Fruit fly (Drosophila melanogaster) whole organism, embryonic: ENCODE data around the gene Drice.

Source experiments
- B-H1 ChIP-seq: fragments of 200-800 bp; sonication (Bioruptor generic); IDR thresholded peaks from 3 replicates; pipeline ENCODE4 v1.3.6; 2022; ENCODE audit warnings: missing biosample characterization, missing genetic modification characterization
- Bgb ChIP-seq: fragments of 200-800 bp; sonication (Bioruptor generic); IDR thresholded peaks from 2 replicates; pipeline ENCODE4 v1.3.6; 2022; ENCODE audit warnings: missing biosample characterization, missing genetic modification characterization; ENCODE audit not compliant: partially characterized antibody
- CG11695 ChIP-seq: fragments of 200-800 bp; sonication (Bioruptor generic); IDR thresholded peaks from 3 replicates; pipeline ENCODE4 v1.3.6; 2022; ENCODE audit warnings: missing biosample characterization, missing genetic modification characterization
- CG11696 ChIP-seq: fragments of 200-800 bp; sonication (Bioruptor generic); IDR thresholded peaks from 2 replicates; pipeline ENCODE4 v1.3.6; 2022; ENCODE audit warnings: missing biosample characterization, missing genetic modification characterization
- CG14441 ChIP-seq: fragments of 200-800 bp; sonication (Bioruptor generic); IDR thresholded peaks from 2 replicates; pipeline ENCODE4 v1.3.6; 2022; ENCODE audit warnings: missing biosample characterization, missing genetic modification characterization
- CG14667 ChIP-seq: fragments of 200-800 bp; sonication (Bioruptor generic); IDR thresholded peaks from 2 replicates; pipeline ENCODE4 v1.3.6; 2022; ENCODE audit warnings: missing biosample characterization, missing genetic modification characterization
- CG17328 ChIP-seq: fragments of 200-800 bp; sonication (Bioruptor generic); IDR thresholded peaks from 2 replicates; pipeline ENCODE4 v1.3.6; 2022; ENCODE audit warnings: missing biosample characterization, missing genetic modification characterization
- CG18599 ChIP-seq: fragments of 200-800 bp; sonication (Bioruptor generic); optimal IDR thresholded peaks from 3 replicates; lab custom pipeline; 2017; ENCODE audit warnings: missing biosample characterization, missing genetic modification characterization, mild to moderate bottlenecking, moderate library complexity, missing genetic modification reagents
- CG2120 ChIP-seq: fragments of 200-800 bp; sonication (Bioruptor generic); optimal IDR thresholded peaks from 3 replicates; lab custom pipeline; 2016; ENCODE audit warnings: missing biosample characterization, missing genetic modification characterization
- CG2678 ChIP-seq: fragments of 200-800 bp; sonication (Bioruptor generic); optimal IDR thresholded peaks from 3 replicates; lab custom pipeline; 2019; ENCODE audit warnings: missing biosample characterization, mild to moderate bottlenecking, missing genetic modification characterization, moderate library complexity
- CG3281 ChIP-seq: fragments of 200-800 bp; sonication (Bioruptor generic); optimal IDR thresholded peaks from 3 replicates; lab custom pipeline; 2017; ENCODE audit warnings: missing biosample characterization, mild to moderate bottlenecking, missing genetic modification characterization
- CG34422 ChIP-seq: fragments of 200-800 bp; sonication (Bioruptor generic); IDR thresholded peaks from 3 replicates; pipeline ENCODE4 v1.3.6; 2022; ENCODE audit warnings: missing biosample characterization, missing genetic modification characterization
- CG3726 ChIP-seq: fragments of 200-800 bp; sonication (Bioruptor generic); IDR thresholded peaks from 3 replicates; pipeline ENCODE4, ENCODE4 v1.3.6; 2022; ENCODE audit warnings: missing biosample characterization, missing genetic modification characterization
- CG5953 ChIP-seq: fragments of 200-800 bp; sonication (Bioruptor generic); IDR thresholded peaks from 2 replicates; pipeline ENCODE4 v1.3.6; 2022; ENCODE audit warnings: missing biosample characterization, missing genetic modification characterization
- CG8924 ChIP-seq: fragments of 200-800 bp; optimal IDR thresholded peaks from 3 replicates; lab custom pipeline; 2019; ENCODE audit warnings: missing biosample characterization, mild to moderate bottlenecking, missing genetic modification characterization, moderate library complexity
- CG9215 ChIP-seq: fragments of 200-800 bp; sonication (Bioruptor generic); IDR thresholded peaks from 2 replicates; pipeline ENCODE4 v1.3.6; 2022; ENCODE audit warnings: missing biosample characterization, missing genetic modification characterization
- CG9437 ChIP-seq: fragments of 200-800 bp; sonication (Bioruptor generic); optimal IDR thresholded peaks from 2 replicates; lab custom pipeline; 2018; ENCODE audit warnings: missing biosample characterization, mild to moderate bottlenecking, missing genetic modification characterization
- D19B ChIP-seq: fragments of 200-800 bp; sonication (Bioruptor generic); optimal IDR thresholded peaks from 2 replicates; lab custom pipeline; 2017; ENCODE audit warnings: missing biosample characterization, mild to moderate bottlenecking, missing genetic modification characterization
- Dad ChIP-seq: fragments of 200-800 bp; sonication (Bioruptor generic); optimal IDR thresholded peaks from 3 replicates; lab custom pipeline; 2016; ENCODE audit warnings: missing biosample characterization, missing genetic modification characterization
- Eip74EF ChIP-seq, 2 experiments: fragments of 200-800 bp in 1 of 2; fragments of >200 bp in 1 of 2; sonication (Bioruptor generic) in 1 of 2; optimal IDR thresholded peaks; 2 replicates each; lab custom pipeline; 2017 to 2019; ENCODE audit warnings: missing biosample characterization in 2 of 2, missing genetic modification characterization in 2 of 2, mild to moderate bottlenecking in 1 of 2, moderate library complexity in 1 of 2
- H15 ChIP-seq: fragments of 200-800 bp; sonication (Bioruptor generic); IDR thresholded peaks from 3 replicates; pipeline ENCODE4 v1.3.6; 2022; ENCODE audit warnings: missing biosample characterization, missing genetic modification characterization
- Med ChIP-seq: fragments of 200-800 bp; sonication (Bioruptor generic); peaks from one replicate; lab custom pipeline; 2016; ENCODE audit warnings: missing biosample characterization, missing genetic modification characterization, mild to moderate bottlenecking, inconsistent platforms, moderate library complexity
- Nf-YC ChIP-seq: fragments of 200-800 bp; optimal IDR thresholded peaks from 3 replicates; lab custom pipeline; 2019; ENCODE audit warnings: missing biosample characterization, mild to moderate bottlenecking, missing genetic modification characterization, moderate library complexity
- Pdp1 ChIP-seq, 2 experiments: fragments of 200-800 bp; sonication (Bioruptor generic); optimal IDR thresholded peaks; 3 replicates each; lab custom pipeline; 2016; ENCODE audit warnings: missing biosample characterization in 2 of 2, missing genetic modification characterization in 2 of 2, mild to moderate bottlenecking in 1 of 2, moderate library complexity in 1 of 2
- Stat92E ChIP-seq, 3 experiments: fragments of >200 bp in 2 of 3; fragments of 200-800 bp in 1 of 3; sonication (Bioruptor generic) in 1 of 3; optimal IDR thresholded peaks; 2 replicates each; lab custom pipeline; 2017 to 2019; ENCODE audit warnings: missing biosample characterization in 3 of 3, missing genetic modification characterization in 3 of 3, mild to moderate bottlenecking in 1 of 3, moderate library complexity in 1 of 3
- Trl ChIP-seq, 3 experiments: fragments of >200 bp in 2 of 3; fragments of 200-800 bp in 1 of 3; sonication (Bioruptor generic) in 1 of 3; optimal IDR thresholded peaks; 2 replicates in 1 of 3; 3 replicates in 2 of 3; lab custom pipeline; 2016 to 2017; ENCODE audit warnings: missing biosample characterization in 1 of 3, missing genetic modification characterization in 1 of 3
- cas ChIP-seq: fragments of 200-800 bp; sonication (Bioruptor generic); IDR thresholded peaks from 2 replicates; pipeline ENCODE4 v1.3.6; 2022; ENCODE audit warnings: missing biosample characterization, missing genetic modification characterization
- chinmo ChIP-seq: fragments of 200-800 bp; sonication (Bioruptor generic); IDR thresholded peaks from 4 replicates; pipeline ENCODE4 v1.3.6; 2022; ENCODE audit warnings: missing biosample characterization, missing genetic modification characterization; ENCODE audit not compliant: partially characterized antibody
- cwo ChIP-seq: fragments of 200-800 bp; sonication (Bioruptor generic); optimal IDR thresholded peaks from 3 replicates; lab custom pipeline; 2017; ENCODE audit warnings: missing biosample characterization, missing genetic modification characterization, mild to moderate bottlenecking, moderate library complexity, missing genetic modification reagents
- eve ChIP-seq, 2 experiments: fragments of >200 bp; optimal IDR thresholded peaks; 2 replicates each; lab custom pipeline; 2017; ENCODE audit warnings: missing biosample characterization in 2 of 2, missing genetic modification characterization in 2 of 2
- exex ChIP-seq: fragments of 200-800 bp; sonication (Bioruptor generic); optimal IDR thresholded peaks from 4 replicates; lab custom pipeline; 2018; ENCODE audit warnings: missing biosample characterization, mild to moderate bottlenecking, missing genetic modification characterization, moderate library complexity
- fd96Cb ChIP-seq: fragments of 200-800 bp; sonication (Bioruptor generic); optimal IDR thresholded peaks from 2 replicates; lab custom pipeline; 2018; ENCODE audit warnings: missing biosample characterization, mild to moderate bottlenecking, missing genetic modification characterization, moderate library complexity
- gcm2 ChIP-seq: fragments of 200-800 bp; sonication (Bioruptor generic); optimal IDR thresholded peaks from 2 replicates; lab custom pipeline; 2016; ENCODE audit warnings: missing biosample characterization, missing genetic modification characterization
- grau ChIP-seq: fragments of 200-800 bp; optimal IDR thresholded peaks from 3 replicates; lab custom pipeline; 2019; ENCODE audit warnings: missing biosample characterization, mild to moderate bottlenecking, missing genetic modification characterization, moderate library complexity
- inv ChIP-seq: fragments of 200-800 bp; sonication (Bioruptor generic); IDR thresholded peaks from 2 replicates; pipeline ENCODE4 v1.3.6; 2022; ENCODE audit warnings: missing biosample characterization, missing genetic modification characterization; ENCODE audit not compliant: partially characterized antibody
- kay ChIP-seq: fragments of 200-800 bp; sonication (Bioruptor generic); optimal IDR thresholded peaks from 2 replicates; lab custom pipeline; 2016; ENCODE audit warnings: missing biosample characterization, missing genetic modification characterization
- lab ChIP-seq: fragments of 200-800 bp; sonication (Bioruptor generic); optimal IDR thresholded peaks from 3 replicates; lab custom pipeline; 2017; ENCODE audit warnings: missing biosample characterization, missing genetic modification characterization, mild to moderate bottlenecking, moderate library complexity, missing genetic modification reagents
- maf-S ChIP-seq: fragments of 200-800 bp; sonication (Bioruptor generic); optimal IDR thresholded peaks from 2 replicates; lab custom pipeline; 2016; ENCODE audit warnings: missing biosample characterization, missing genetic modification characterization
- nau ChIP-seq: fragments of 200-800 bp; sonication (Bioruptor generic); optimal IDR thresholded peaks from 3 replicates; lab custom pipeline; 2017; ENCODE audit warnings: missing biosample characterization, mild to moderate bottlenecking, missing genetic modification characterization, missing genetic modification reagents
- onecut ChIP-seq: fragments of 200-800 bp; sonication (Bioruptor generic); IDR thresholded peaks from 2 replicates; pipeline ENCODE4 v1.3.6; 2022; ENCODE audit warnings: missing biosample characterization, missing genetic modification characterization
- sc ChIP-seq, 3 experiments: fragments of >200 bp in 2 of 3; fragments of 200-800 bp in 1 of 3; sonication (Bioruptor generic) in 1 of 3; optimal IDR thresholded peaks; 2 replicates in 2 of 3; 3 replicates in 1 of 3; lab custom pipeline; 2017; ENCODE audit warnings: mild to moderate bottlenecking in 1 of 3, missing biosample characterization in 1 of 3, missing genetic modification characterization in 1 of 3, missing genetic modification reagents in 1 of 3
- slbo ChIP-seq: fragments of 200-800 bp; sonication (Bioruptor generic); IDR thresholded peaks from 2 replicates; pipeline ENCODE4 v1.3.6; 2022; ENCODE audit warnings: missing biosample characterization, missing genetic modification characterization
- sob ChIP-seq: fragments of 200-800 bp; sonication (Bioruptor generic); IDR thresholded peaks from 2 replicates; pipeline ENCODE4 v1.3.6; 2022; ENCODE audit warnings: missing biosample characterization, missing genetic modification characterization
- sug ChIP-seq: fragments of 200-800 bp; optimal IDR thresholded peaks from 2 replicates; lab custom pipeline; 2019; ENCODE audit warnings: missing biosample characterization, mild to moderate bottlenecking, missing genetic modification characterization, moderate library complexity
- tgo ChIP-seq: fragments of 200-800 bp; sonication (Bioruptor generic); IDR thresholded peaks from 3 replicates; pipeline ENCODE4 v1.3.6; 2022; ENCODE audit warnings: missing biosample characterization, missing genetic modification characterization
- unc-4 ChIP-seq: fragments of 200-800 bp; sonication (Bioruptor generic); IDR thresholded peaks from 2 replicates; pipeline ENCODE4 v1.3.6; 2022; ENCODE audit warnings: missing biosample characterization, missing genetic modification characterization; ENCODE audit not compliant: partially characterized antibody

The Drice gene

DNA sequence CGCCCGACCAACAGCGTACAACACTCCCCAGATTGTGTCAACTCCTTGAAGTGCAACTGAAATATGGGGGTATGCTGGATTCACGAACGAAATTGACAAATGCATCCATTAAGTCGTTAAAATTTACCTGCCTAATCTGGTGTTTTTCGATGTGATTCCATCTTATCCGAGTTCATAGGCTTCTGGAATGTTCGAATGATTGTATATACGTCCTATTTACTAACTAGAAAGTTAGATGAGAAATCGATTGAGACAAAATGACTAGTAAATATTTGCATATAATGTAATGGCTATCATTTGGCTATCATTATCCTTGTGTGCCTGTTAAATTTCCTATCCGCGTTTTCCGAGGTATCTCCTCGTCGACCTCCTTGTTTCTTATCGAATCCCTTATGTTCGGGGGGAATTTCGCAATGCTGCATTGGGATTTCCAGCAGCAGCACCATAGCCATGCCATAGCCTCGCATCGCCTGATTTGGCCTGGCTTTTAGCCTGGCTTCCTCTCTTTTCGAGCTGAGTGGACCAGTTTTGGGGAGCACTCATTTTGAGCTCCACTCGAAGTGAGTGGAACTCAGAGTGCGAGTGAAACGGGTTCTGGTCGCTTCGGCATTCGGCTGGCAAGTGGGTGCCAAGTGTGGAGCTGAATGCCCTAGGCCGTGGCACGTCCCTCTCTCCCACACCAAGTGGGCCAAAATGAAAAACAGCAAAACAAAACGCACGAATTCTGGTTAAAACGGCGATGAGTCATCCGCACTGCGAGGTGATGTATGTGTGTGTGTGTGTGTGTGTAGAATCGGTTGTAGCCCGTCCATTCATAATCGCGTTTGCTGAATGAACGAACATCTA is 21.1 kb upstream of the Drice start (continued):
- TF ChIP-seq Nf-YC (tag; lab: Kevin White, UChicago), result peak; percentile 5
- peak in 1 of 2 experiments; percentile 12 for TF ChIP-seq Eip74EF (GFP tag; optimal IDR thresholded peaks at IDR 0.05; lab: Kevin White, UChicago)
- TF ChIP-seq fd96Cb (tag; lab: Kevin White, UChicago), result no peak
- TF ChIP-seq Stat92E (GFP tag; optimal IDR thresholded peaks at IDR 0.05; lab: Kevin White, UChicago), result peak in 1 of 3 experiments; percentile 37
- TF ChIP-seq Trl (optimal IDR thresholded peaks at IDR 0.05; lab: Kevin White, UChicago), result peak; percentile 5 to 29
- TF ChIP-seq Trl (GFP tag; optimal IDR thresholded peaks at IDR 0.05; lab: Kevin White, UChicago), result no peak
- peak; percentile 16; the same call in 1 of the 2 replicates for TF ChIP-seq inv (GFP tag; lab: Robert Waterston, UW)
- TF ChIP-seq CG14441 (GFP tag; lab: Robert Waterston, UW), result no peak; the same call in 1 of the 2 replicates

DNA sequence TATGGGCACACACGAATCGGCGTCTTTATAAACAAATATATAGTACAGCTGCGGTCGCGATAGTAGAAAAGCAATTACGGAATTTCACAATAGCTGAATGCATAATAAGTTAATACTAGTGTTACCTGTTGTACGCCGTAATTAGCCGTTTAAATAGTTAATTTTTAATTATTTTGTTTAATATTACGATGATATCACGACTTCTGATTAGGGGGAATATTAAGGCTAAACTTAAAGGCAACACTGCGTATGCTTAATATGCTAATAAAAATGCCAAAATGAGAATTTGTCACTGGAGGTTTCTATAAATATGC is 20.5 kb upstream of the Drice start:
- TF ChIP-seq gcm2 (GFP tag; lab: Kevin White, UChicago), result no peak
- TF ChIP-seq D19B (GFP tag; lab: Kevin White, UChicago), result peak; percentile 8
- no peak for TF ChIP-seq CG3726 (GFP tag; lab: Robert Waterston, UW)
- peak; percentile 48 for TF ChIP-seq CG3281 (GFP tag; lab: Kevin White, UChicago)
- peak; percentile 8 for TF ChIP-seq CG2120 (GFP tag; lab: Kevin White, UChicago)
- TF ChIP-seq CG8924 (tag; lab: Kevin White, UChicago), result no peak
- no peak for TF ChIP-seq Bgb (GFP tag; lab: Robert Waterston, UW)
- no peak for TF ChIP-seq Dad (GFP tag; lab: Kevin White, UChicago)
- TF ChIP-seq CG17328 (GFP tag; lab: Robert Waterston, UW), result no peak
- peak; percentile 41 for TF ChIP-seq exex (tag; lab: Kevin White, UChicago)
- TF ChIP-seq maf-S, result no peak
- TF ChIP-seq chinmo (GFP tag; lab: Robert Waterston, UW), result no peak
- no peak for TF ChIP-seq CG9215 (GFP tag; lab: Robert Waterston, UW)
- TF ChIP-seq sc (optimal IDR thresholded peaks at IDR 0.05; lab: Kevin White, UChicago), result no peak
- TF ChIP-seq sc (GFP tag; optimal IDR thresholded peaks at IDR 0.05; lab: Kevin White, UChicago), result no peak
- TF ChIP-seq CG14667 (GFP tag; lab: Robert Waterston, UW), result no peak
- TF ChIP-seq unc-4, result peak; percentile 10; the same call in 1 of the 2 replicates
- TF ChIP-seq Med (GFP tag; lab: Kevin White, UChicago), result peak; percentile 71
- TF ChIP-seq B-H1 (GFP tag; lab: Robert Waterston, UW), result no peak
- no peak for TF ChIP-seq H15 (GFP tag; lab: Robert Waterston, UW)
- no peak for TF ChIP-seq grau (tag; lab: Kevin White, UChicago)
- no peak for TF ChIP-seq sob (GFP tag; lab: Robert Waterston, UW)
- TF ChIP-seq CG34422 (GFP tag; lab: Robert Waterston, UW), result no peak
- TF ChIP-seq Pdp1 (GFP tag; optimal IDR thresholded peaks at IDR 0.05; lab: Kevin White, UChicago), result peak in 1 of 2 experiments; percentile 5
- TF ChIP-seq CG18599 (GFP tag; lab: Kevin White, UChicago), result peak; percentile 22
- TF ChIP-seq CG11696, result peak; percentile 31; the same call in 1 of the 2 replicates
- TF ChIP-seq eve (GFP tag; optimal IDR thresholded peaks at IDR 0.05; lab: Kevin White, UChicago), result no peak
- TF ChIP-seq sug (tag; lab: Kevin White, UChicago), result peak; percentile 20
- TF ChIP-seq CG9437 (GFP tag; lab: Kevin White, UChicago), result no peak
- no peak for TF ChIP-seq onecut (GFP tag; lab: Robert Waterston, UW)
- no peak for TF ChIP-seq cas (GFP tag; lab: Robert Waterston, UW)
- TF ChIP-seq kay (GFP tag; lab: Kevin White, UChicago), result peak; percentile 55
- no peak for TF ChIP-seq tgo (GFP tag; lab: Robert Waterston, UW)
- TF ChIP-seq CG2678 (tag; lab: Kevin White, UChicago), result peak; percentile 27
- TF ChIP-seq CG11695 (GFP tag; lab: Robert Waterston, UW), result peak; percentile 16; the same call in 1 of the 3 replicates
- TF ChIP-seq nau (GFP tag; lab: Kevin White, UChicago), result no peak
- peak; percentile 44 for TF ChIP-seq lab (GFP tag; lab: Kevin White, UChicago)
- TF ChIP-seq CG5953 (GFP tag; lab: Robert Waterston, UW), result no peak
- TF ChIP-seq slbo (GFP tag; lab: Robert Waterston, UW), result 0 out of 2 replicates have a peak, but pooled peaks have one; percentile 4
- TF ChIP-seq cwo, result peak; percentile 31
